Worm (Caenorhabditis elegans) whole organism, late embryonic: ENCODE data around the gene scrm-5.

ENCODE experiments used
- C08G9.2 ChIP-seq: sonication (generic microtip); optimal IDR thresholded peaks from 2 replicates; lab custom pipeline; 2016; ENCODE audit warnings: mild to moderate bottlenecking, missing genetic modification characterization, moderate library complexity, missing compliant biosample characterization
- C38D4.7 ChIP-seq: fragments of 200-800 bp; sonication (Bioruptor generic); optimal IDR thresholded peaks from 2 replicates; lab custom pipeline; 2018; ENCODE audit warnings: mild to moderate bottlenecking, missing genetic modification characterization, moderate library complexity, missing compliant biosample characterization
- F13H6.1 ChIP-seq: sonication (generic microtip); optimal IDR thresholded peaks from 2 replicates; lab custom pipeline; 2016; ENCODE audit warnings: missing genetic modification characterization, missing compliant biosample characterization
- ama-1 ChIP-seq: fragments of 150-350 bp; optimal IDR thresholded peaks from 2 replicates; lab custom pipeline; 2014
- ceh-18 ChIP-seq: sonication (generic microtip); optimal IDR thresholded peaks from 2 replicates; lab custom pipeline; 2016; ENCODE audit warnings: missing genetic modification characterization, missing compliant biosample characterization
- ceh-19 ChIP-seq: fragments of 200-800 bp; sonication (Bioruptor generic); optimal IDR thresholded peaks from 2 replicates; lab custom pipeline; 2018; ENCODE audit warnings: mild to moderate bottlenecking, missing genetic modification characterization, missing compliant biosample characterization
- ceh-22 ChIP-seq: sonication (generic microtip); optimal IDR thresholded peaks from 2 replicates; lab custom pipeline; 2017; ENCODE audit warnings: missing biosample characterization, missing genetic modification characterization
- ceh-24 ChIP-seq: sonication (generic microtip); optimal IDR thresholded peaks from 2 replicates; lab custom pipeline; 2016; ENCODE audit warnings: mild to moderate bottlenecking, missing genetic modification characterization, missing compliant biosample characterization
- ceh-45 ChIP-seq: fragments of 200-800 bp; sonication (Bioruptor generic); IDR thresholded peaks from 2 replicates; pipeline ENCODE4 v1.3.6; 2022; ENCODE audit warnings: missing genetic modification reagents, missing genetic modification characterization, missing compliant biosample characterization
- ceh-48 ChIP-seq: sonication (generic microtip); optimal IDR thresholded peaks from 2 replicates; lab custom pipeline; 2016; ENCODE audit warnings: missing genetic modification characterization, inconsistent platforms, missing compliant biosample characterization
- elt-4 ChIP-seq: sonication (generic microtip); optimal IDR thresholded peaks from 2 replicates; lab custom pipeline; 2016; ENCODE audit warnings: missing genetic modification characterization, missing compliant biosample characterization
- ets-4 ChIP-seq: sonication (generic microtip); optimal IDR thresholded peaks from 2 replicates; lab custom pipeline; 2016; ENCODE audit warnings: missing genetic modification characterization, missing compliant biosample characterization
- eyg-1 ChIP-seq: sonication (generic microtip); optimal IDR thresholded peaks from 2 replicates; lab custom pipeline; 2016; ENCODE audit warnings: missing genotype, missing genetic modification characterization, missing compliant biosample characterization
- fkh-6 ChIP-seq: sonication (generic microtip); optimal IDR thresholded peaks from 2 replicates; lab custom pipeline; 2016; ENCODE audit warnings: missing genetic modification characterization, missing compliant biosample characterization
- gmeb-2 ChIP-seq: sonication (generic microtip); optimal IDR thresholded peaks from 2 replicates; lab custom pipeline; 2016; ENCODE audit warnings: missing genetic modification characterization, inconsistent platforms, missing compliant biosample characterization
- hlh-30 ChIP-seq: sonication (generic microtip); optimal IDR thresholded peaks from 2 replicates; lab custom pipeline; 2017; ENCODE audit warnings: antibody characterized with exemption, missing genetic modification characterization, missing compliant biosample characterization; ENCODE audit not compliant: insufficient read depth
- hlh-8 ChIP-seq: sonication (generic microtip); optimal IDR thresholded peaks from 2 replicates; lab custom pipeline; 2016; ENCODE audit warnings: missing genotype, missing genetic modification characterization, missing compliant biosample characterization
- lim-6 ChIP-seq: sonication (generic microtip); optimal IDR thresholded peaks from 2 replicates; lab custom pipeline; 2016; ENCODE audit warnings: missing genetic modification characterization, missing compliant biosample characterization
- madf-2 ChIP-seq: sonication (generic microtip); optimal IDR thresholded peaks from 2 replicates; lab custom pipeline; 2017; ENCODE audit warnings: missing genetic modification characterization, missing compliant biosample characterization
- nfya-1 ChIP-seq: sonication (generic microtip); optimal IDR thresholded peaks from 2 replicates; lab custom pipeline; 2017; ENCODE audit warnings: missing genetic modification characterization, mild to moderate bottlenecking, missing compliant biosample characterization, antibody characterized with exemption, moderate library complexity
- odd-2 ChIP-seq: sonication (generic microtip); optimal IDR thresholded peaks from 2 replicates; lab custom pipeline; 2017; ENCODE audit warnings: antibody characterized with exemption, mild to moderate bottlenecking, missing genetic modification characterization, missing compliant biosample characterization
- pat-9 ChIP-seq: fragments of 200-800 bp; sonication (Bioruptor generic); optimal IDR thresholded peaks from 2 replicates; lab custom pipeline; 2018; ENCODE audit warnings: mild to moderate bottlenecking, missing genetic modification characterization, moderate library complexity, missing compliant biosample characterization
- pax-1 ChIP-seq: fragments of 150-350 bp; optimal IDR thresholded peaks from 2 replicates; lab custom pipeline; 2014; ENCODE audit warnings: missing biosample characterization, missing genetic modification characterization
- pha-2 ChIP-seq: sonication (generic microtip); optimal IDR thresholded peaks from 2 replicates; lab custom pipeline; 2017; ENCODE audit warnings: mild to moderate bottlenecking, missing genetic modification characterization, missing compliant biosample characterization
- pqm-1 ChIP-seq: sonication (generic microtip); optimal IDR thresholded peaks from 2 replicates; lab custom pipeline; 2016; ENCODE audit warnings: missing genetic modification characterization, missing compliant biosample characterization
- pros-1 ChIP-seq: fragments of 150-350 bp; optimal IDR thresholded peaks from 2 replicates; lab custom pipeline; 2014; ENCODE audit warnings: missing biosample characterization, missing genetic modification reagents, missing genetic modification characterization
- ref-2 ChIP-seq: sonication (generic microtip); optimal IDR thresholded peaks from 2 replicates; lab custom pipeline; 2016; ENCODE audit warnings: missing genetic modification characterization, missing compliant biosample characterization
- rnt-1 ChIP-seq: sonication (generic microtip); optimal IDR thresholded peaks from 2 replicates; lab custom pipeline; 2016; ENCODE audit warnings: missing genetic modification characterization, missing compliant biosample characterization
- tbx-2 ChIP-seq: sonication (generic microtip); optimal IDR thresholded peaks from 2 replicates; lab custom pipeline; 2016; ENCODE audit warnings: missing genetic modification characterization, missing compliant biosample characterization
- unc-55 ChIP-seq: sonication (generic microtip); optimal IDR thresholded peaks from 2 replicates; lab custom pipeline; 2017; ENCODE audit warnings: missing biosample characterization, missing genetic modification reagents, missing genetic modification characterization
- unc-86 ChIP-seq: sonication (generic microtip); optimal IDR thresholded peaks from 2 replicates; lab custom pipeline; 2016; ENCODE audit warnings: missing genetic modification characterization, missing compliant biosample characterization
- zip-5 ChIP-seq: sonication (generic microtip); optimal IDR thresholded peaks from 2 replicates; lab custom pipeline; 2016; ENCODE audit warnings: missing genetic modification characterization, missing compliant biosample characterization
- ztf-16 ChIP-seq: sonication (generic microtip); optimal IDR thresholded peaks from 2 replicates; lab custom pipeline; 2017; ENCODE audit warnings: missing genetic modification characterization, missing compliant biosample characterization

The scrm-5 gene

DNA sequence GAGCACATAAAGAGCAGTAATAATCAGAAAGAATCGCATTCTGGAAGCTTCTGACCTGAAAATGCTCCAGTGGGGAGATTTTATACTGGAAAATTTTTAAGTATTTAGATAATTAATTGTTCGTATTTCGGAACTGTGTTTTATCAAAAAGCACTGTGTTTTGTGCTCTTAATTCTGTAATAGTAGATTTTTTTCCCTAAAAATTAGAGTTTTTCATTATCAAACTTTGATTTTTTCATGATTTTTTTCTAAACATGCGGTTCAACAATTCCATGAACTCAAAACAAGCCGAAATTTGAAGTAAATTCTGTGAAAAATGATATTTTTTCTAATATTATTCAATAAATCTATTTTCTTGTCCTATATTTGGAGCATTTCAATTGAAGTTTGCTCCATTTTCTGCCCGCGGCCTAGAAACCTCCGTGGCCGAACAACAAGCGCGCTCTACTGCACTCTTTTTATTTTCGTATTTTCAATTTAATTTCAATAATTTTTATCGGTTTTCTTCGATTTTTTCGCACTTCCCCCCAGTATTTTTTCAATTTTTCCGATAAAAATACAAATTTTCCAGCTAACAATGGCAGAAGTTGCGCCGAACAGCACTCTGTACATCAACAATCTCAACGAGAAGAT is 9.4 kb downstream of the scrm-5 start, which contains the start of the genes K08D10.13 and rnp-2 (continued):
- no peak for TF ChIP-seq unc-55 (GFP tag; lab: Kevin White, UChicago)

DNA sequence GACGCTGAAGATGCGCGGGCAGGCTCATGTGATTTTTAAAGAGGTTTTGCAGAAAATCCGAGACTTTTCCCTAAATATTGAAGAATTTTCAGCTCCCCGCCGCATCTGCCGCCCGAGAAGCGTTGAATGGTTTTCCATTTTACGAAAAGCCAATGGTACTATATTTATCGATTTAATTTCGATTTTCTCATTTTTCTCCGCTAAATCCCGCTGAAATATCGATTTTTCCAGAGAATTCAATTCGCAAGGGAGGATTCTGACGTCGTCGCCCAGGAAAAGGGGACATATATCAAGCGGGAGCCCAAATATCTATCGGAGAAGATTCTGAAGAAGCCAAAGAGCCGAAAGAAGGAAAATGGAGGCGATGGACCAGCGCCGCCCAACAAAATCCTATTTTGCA is 10.0 kb downstream of the scrm-5 start:
- TF ChIP-seq ets-4 (tag; lab: Kevin White, UChicago) (no peak), pqm-1 (tag; lab: Kevin White, UChicago) (no peak), pax-1 (tag; lab: Kevin White, UChicago) (no peak), ama-1 (no peak), lim-6 (no peak), C08G9.2 (no peak), unc-86 (tag; lab: Kevin White, UChicago) (no peak), pat-9 (no peak), rnt-1 (tag; lab: Kevin White, UChicago) (no peak), ztf-16 (no peak), ceh-22 (tag; lab: Kevin White, UChicago) (no peak), ref-2 (tag; lab: Kevin White, UChicago) (no peak), gmeb-2 (tag; lab: Kevin White, UChicago) (no peak), eyg-1 (tag; lab: Kevin White, UChicago) (no peak), elt-4 (tag; lab: Kevin White, UChicago) (no peak)

DNA sequence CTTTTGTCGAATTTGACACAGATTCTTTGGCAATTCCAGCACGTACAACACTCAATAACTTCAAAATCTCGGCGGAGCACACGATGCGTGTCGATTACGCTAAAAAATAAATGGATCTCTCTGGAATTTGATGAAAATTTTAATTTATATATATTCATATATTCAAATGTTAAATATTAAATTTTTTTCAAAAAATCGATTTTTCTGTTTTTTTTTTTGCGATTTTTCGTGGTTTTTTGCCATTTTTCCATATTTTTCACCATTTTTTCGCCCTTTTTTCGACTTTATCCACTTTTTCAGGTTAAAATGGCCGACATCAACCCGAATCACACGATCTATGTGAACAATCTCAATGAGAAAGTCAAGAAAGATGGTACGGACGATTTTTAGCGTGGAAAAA is 11.6 kb downstream of the scrm-5 start, which contains the start of gene rnp-3:
Gene rnp-3, plus strand, starts transcription at position 301 of the 400 bp plus-strand sequence.
- TF ChIP-seq fkh-6 (tag; lab: Kevin White, UChicago) (no peak), ref-2 (tag; lab: Kevin White, UChicago) (no peak)

DNA sequence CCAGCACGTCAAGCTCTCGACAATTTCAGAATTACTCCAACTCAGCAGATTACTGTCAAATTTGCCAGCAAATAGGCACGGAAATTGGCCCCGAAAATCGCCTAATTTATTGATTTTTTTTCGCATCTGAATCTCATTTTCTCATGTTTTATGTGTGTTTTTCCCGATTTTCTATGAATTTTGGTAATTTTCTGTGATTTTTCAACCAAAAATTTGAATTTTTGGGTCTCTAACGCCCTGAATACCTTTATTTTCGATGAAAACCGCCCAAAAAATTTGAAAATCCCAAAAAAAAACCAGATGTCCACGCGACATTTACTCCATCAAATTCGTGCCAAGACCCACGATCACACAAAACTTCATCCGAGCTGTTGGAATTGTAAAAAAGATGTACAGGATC is 13.9 kb downstream of the scrm-5 start, which contains the start of gene dnj-15:
Gene dnj-15, plus strand, starts transcription at position 301 of the 400 bp plus-strand sequence.
- TF ChIP-seq madf-2 (tag; lab: Kevin White, UChicago): no peak
- TF ChIP-seq odd-2 (tag; lab: Kevin White, UChicago): no peak
- TF ChIP-seq pqm-1 (tag; lab: Kevin White, UChicago): no peak
- no peak for TF ChIP-seq hlh-8
- no peak for TF ChIP-seq tbx-2 (tag; lab: Kevin White, UChicago)
- no peak for TF ChIP-seq rnt-1 (tag; lab: Kevin White, UChicago)
- TF ChIP-seq ceh-24 (tag; lab: Kevin White, UChicago): no peak
- no peak for TF ChIP-seq ceh-45 (GFP tag; lab: Robert Waterston, UW)
- TF ChIP-seq ceh-19 (GFP tag; lab: Kevin White, UChicago): no peak
- no peak for TF ChIP-seq ceh-48 (tag; lab: Kevin White, UChicago)
- no peak for TF ChIP-seq hlh-30 (tag; lab: Kevin White, UChicago)
- no peak for TF ChIP-seq ref-2 (tag; lab: Kevin White, UChicago)
- no peak for TF ChIP-seq pros-1 (tag; lab: Kevin White, UChicago)
- no peak for TF ChIP-seq zip-5
- TF ChIP-seq F13H6.1 (tag; lab: Kevin White, UChicago): no peak
- no peak for TF ChIP-seq C38D4.7 (GFP tag; lab: Kevin White, UChicago)
- no peak for TF ChIP-seq nfya-1 (tag; lab: Kevin White, UChicago)
- TF ChIP-seq pha-2 (tag; lab: Kevin White, UChicago): no peak
- TF ChIP-seq ets-4 (tag; lab: Kevin White, UChicago): no peak
- TF ChIP-seq ceh-18 (tag; lab: Kevin White, UChicago): no peak

DNA sequence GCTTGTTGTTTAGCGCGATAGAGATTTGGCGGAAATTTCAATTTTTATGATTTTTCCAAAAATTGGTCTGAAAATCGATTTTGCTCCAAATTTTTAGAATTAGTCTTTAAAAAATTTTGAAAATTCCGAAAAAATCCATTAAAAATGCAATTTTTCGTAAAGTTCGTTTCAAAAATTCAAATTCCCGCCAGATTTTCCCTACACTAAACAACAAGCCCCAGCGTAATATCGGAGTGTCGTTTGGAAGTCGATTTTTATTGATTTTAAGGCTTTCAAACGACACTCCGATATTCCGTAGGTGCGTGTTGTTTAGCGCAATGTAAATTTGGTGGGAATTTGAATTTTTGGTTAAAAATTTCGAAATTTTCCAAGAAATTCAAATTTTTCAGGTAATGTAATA is 14.4 kb downstream of the scrm-5 start:
- TF ChIP-seq ama-1: no peak
